Worm (Caenorhabditis elegans) whole organism, young adult: ENCODE measurements around the gene ZK180.5.

Experiments
- C06A6.2 ChIP-seq: fragments of 200-800 bp; sonication (Bioruptor generic); conservative IDR thresholded peaks from 2 replicates; pipeline ENCODE4 v1.3.6; 2022; ENCODE audit warnings: missing genetic modification characterization, missing compliant biosample characterization
- D2030.7 ChIP-seq: fragments of 200-800 bp; sonication (Bioruptor generic); IDR thresholded peaks from 2 replicates; pipeline ENCODE4 v1.3.6; 2022; ENCODE audit warnings: missing genetic modification reagents, missing genetic modification characterization, missing compliant biosample characterization
- F23B12.7 ChIP-seq: sonication (generic microtip); optimal IDR thresholded peaks from 2 replicates; lab custom pipeline; 2017; ENCODE audit warnings: missing genetic modification characterization, mild to moderate bottlenecking, missing compliant biosample characterization, antibody characterized with exemption, moderate library complexity; ENCODE audit not compliant: insufficient read depth
- F33H1.4 ChIP-seq: fragments of 200-800 bp; sonication (Bioruptor generic); IDR thresholded peaks from 2 replicates; pipeline ENCODE4 v1.3.6; 2022; ENCODE audit warnings: missing genetic modification reagents, missing genetic modification characterization, missing compliant biosample characterization
- F39B2.1 ChIP-seq: fragments of 200-800 bp; sonication (Bioruptor generic); IDR thresholded peaks from 2 replicates; pipeline ENCODE4 v1.3.6; 2022; ENCODE audit warnings: missing genetic modification reagents, missing genetic modification characterization, missing compliant biosample characterization
- F49E8.2 ChIP-seq: sonication (generic microtip); optimal IDR thresholded peaks from 3 replicates; lab custom pipeline; 2017; ENCODE audit warnings: missing genetic modification characterization, mild to moderate bottlenecking, missing compliant biosample characterization, antibody characterized with exemption, moderate library complexity; ENCODE audit not compliant: insufficient read depth
- F52B5.7 ChIP-seq: sonication (generic microtip); optimal IDR thresholded peaks from 2 replicates; lab custom pipeline; 2016; ENCODE audit warnings: mild to moderate bottlenecking, missing genetic modification characterization, missing compliant biosample characterization
- F55B11.4 ChIP-seq: sonication (generic microtip); optimal IDR thresholded peaks from 2 replicates; lab custom pipeline; 2016; ENCODE audit warnings: missing compliant biosample characterization, missing genetic modification characterization, borderline replicate concordance; ENCODE audit not compliant: insufficient read depth
- T26A5.8 ChIP-seq: sonication (generic microtip); optimal IDR thresholded peaks from 2 replicates; lab custom pipeline; 2016; ENCODE audit warnings: missing genetic modification characterization, missing compliant biosample characterization
- Y53F4B.3 ChIP-seq: fragments of 200-800 bp; sonication (Bioruptor generic); IDR thresholded peaks from 2 replicates; pipeline ENCODE4 v1.3.6; 2022; ENCODE audit warnings: missing genetic modification reagents, missing genetic modification characterization, missing compliant biosample characterization
- Y53G8AR.9 ChIP-seq: fragments of 200-800 bp; sonication (Bioruptor generic); conservative IDR thresholded peaks from 2 replicates; pipeline ENCODE4 v1.3.6; 2022; ENCODE audit warnings: missing genetic modification reagents, missing genetic modification characterization, missing compliant biosample characterization
- Y56A3A.18 ChIP-seq: fragments of 200-800 bp; sonication (Bioruptor generic); IDR thresholded peaks from 2 replicates; pipeline ENCODE4 v1.3.6; 2022; ENCODE audit warnings: missing genetic modification reagents, missing genetic modification characterization, missing compliant biosample characterization
- Y79H2A.3 ChIP-seq: fragments of 200-800 bp; sonication (Bioruptor generic); conservative IDR thresholded peaks from 2 replicates; pipeline ENCODE4 v1.3.6; 2022; ENCODE audit warnings: missing genetic modification reagents, missing genetic modification characterization, missing compliant biosample characterization
- ZK185.1 ChIP-seq: sonication (generic microtip); optimal IDR thresholded peaks from 2 replicates; lab custom pipeline; 2016; ENCODE audit warnings: mild to moderate bottlenecking, missing genetic modification characterization, missing compliant biosample characterization; ENCODE audit not compliant: poor library complexity, severe bottlenecking
- ama-1 ChIP-seq, 3 experiments: fragments of 150-350 bp in 1 of 3; sonication (generic microtip) in 2 of 3; optimal IDR thresholded peaks; 2 replicates each; lab custom pipeline; 2014 to 2018; ENCODE audit warnings: missing biosample characterization in 2 of 3, missing genetic modification characterization in 2 of 3, missing genetic modification reagents in 2 of 3
- aptf-3 ChIP-seq: fragments of 200-800 bp; sonication (Bioruptor generic); IDR thresholded peaks from 2 replicates; pipeline ENCODE4 v1.3.6; 2022; ENCODE audit warnings: missing genetic modification characterization, missing compliant biosample characterization
- attf-3 ChIP-seq: fragments of 200-800 bp; sonication (Bioruptor generic); conservative IDR thresholded peaks from 2 replicates; pipeline ENCODE4 v1.3.6; 2022; ENCODE audit warnings: missing genetic modification reagents, missing genetic modification characterization, missing compliant biosample characterization
- ccch-3 ChIP-seq: fragments of 200-800 bp; sonication (Bioruptor generic); optimal IDR thresholded peaks from 2 replicates; lab custom pipeline; 2018; ENCODE audit warnings: mild to moderate bottlenecking, missing genetic modification characterization, missing compliant biosample characterization
- cebp-2 ChIP-seq: fragments of 200-800 bp; sonication (Bioruptor generic); IDR thresholded peaks from 2 replicates; pipeline ENCODE4 v1.3.6; 2022; ENCODE audit warnings: missing genetic modification characterization, missing compliant biosample characterization
- ceh-100 ChIP-seq: fragments of 200-800 bp; sonication (Bioruptor generic); IDR thresholded peaks from 2 replicates; pipeline ENCODE4 v1.3.6; 2022; ENCODE audit warnings: missing genetic modification reagents, missing genetic modification characterization, missing compliant biosample characterization
- chd-7 ChIP-seq: sonication (generic microtip); optimal IDR thresholded peaks from 2 replicates; lab custom pipeline; 2016; ENCODE audit warnings: mild to moderate bottlenecking, missing genetic modification characterization, moderate library complexity, missing compliant biosample characterization
- dpl-1 ChIP-seq: fragments of 150-350 bp; optimal IDR thresholded peaks from 2 replicates; lab custom pipeline; 2014; ENCODE audit warnings: missing biosample characterization, missing genetic modification reagents, missing genetic modification characterization
- ets-4 ChIP-seq: fragments of 200-800 bp; sonication (Bioruptor generic); optimal IDR thresholded peaks from 2 replicates; lab custom pipeline; 2018; ENCODE audit warnings: mild to moderate bottlenecking, missing genetic modification characterization, missing compliant biosample characterization
- him-1 ChIP-seq: sonication (generic microtip); optimal IDR thresholded peaks from 2 replicates; lab custom pipeline; 2016; ENCODE audit warnings: missing genotype, missing genetic modification reagents, missing genetic modification characterization, missing compliant biosample characterization
- hmg-1.2 ChIP-seq: fragments of 200-800 bp; sonication (Bioruptor generic); IDR thresholded peaks from 2 replicates; pipeline ENCODE4 v1.3.6; 2022; ENCODE audit warnings: missing genetic modification reagents, missing genetic modification characterization, missing compliant biosample characterization
- hrde-1 ChIP-seq: sonication (generic microtip); optimal IDR thresholded peaks from 2 replicates; lab custom pipeline; 2016; ENCODE audit warnings: missing genetic modification characterization, mild to moderate bottlenecking, missing compliant biosample characterization, moderate library complexity, missing genotype, missing genetic modification reagents, borderline replicate concordance
- let-526 ChIP-seq: fragments of 200-800 bp; sonication (Bioruptor generic); IDR thresholded peaks from 2 replicates; pipeline ENCODE4 v1.3.6; 2022; ENCODE audit warnings: missing genetic modification reagents, missing genetic modification characterization, missing compliant biosample characterization
- lin-35 ChIP-seq, 3 experiments: fragments of 150-350 bp in 2 of 3; sonication (generic microtip) in 1 of 3; optimal IDR thresholded peaks; 2 replicates each; lab custom pipeline; 2014 to 2018; ENCODE audit warnings: missing biosample characterization in 3 of 3, missing genetic modification characterization in 3 of 3, missing genetic modification reagents in 3 of 3
- madf-6 ChIP-seq: fragments of 200-800 bp; sonication (Bioruptor generic); IDR thresholded peaks from 2 replicates; pipeline ENCODE4 v1.3.6; 2022; ENCODE audit warnings: missing genetic modification reagents, missing genetic modification characterization, missing compliant biosample characterization
- madf-8 ChIP-seq: fragments of 200-800 bp; sonication (Bioruptor generic); conservative IDR thresholded peaks from 2 replicates; pipeline ENCODE4 v1.3.6; 2022; ENCODE audit warnings: missing genetic modification reagents, missing genetic modification characterization, missing compliant biosample characterization
- mes-4 ChIP-seq: sonication (generic microtip); optimal IDR thresholded peaks from 2 replicates; lab custom pipeline; 2016; ENCODE audit warnings: missing genotype, missing genetic modification characterization, missing compliant biosample characterization
- nhr-179 ChIP-seq: sonication (generic microtip); optimal IDR thresholded peaks from 2 replicates; lab custom pipeline; 2016; ENCODE audit warnings: mild to moderate bottlenecking, missing genetic modification characterization, missing compliant biosample characterization
- nhr-90 ChIP-seq: sonication (generic microtip); optimal IDR thresholded peaks from 2 replicates; lab custom pipeline; 2016; ENCODE audit warnings: missing genotype, mild to moderate bottlenecking, missing genetic modification characterization, missing compliant biosample characterization
- rcor-1 ChIP-seq: fragments of 200-800 bp; sonication (Bioruptor generic); IDR thresholded peaks from 2 replicates; pipeline ENCODE4 v1.3.6; 2022; ENCODE audit warnings: missing genetic modification reagents, missing genetic modification characterization, missing compliant biosample characterization
- snpc-1.1 ChIP-seq: sonication (generic microtip); optimal IDR thresholded peaks from 2 replicates; lab custom pipeline; 2017; ENCODE audit warnings: missing genetic modification characterization, mild to moderate bottlenecking, missing compliant biosample characterization, antibody characterized with exemption, moderate library complexity, missing genotype, missing genetic modification reagents; ENCODE audit not compliant: insufficient read depth
- snpc-3.4 ChIP-seq: sonication (generic microtip); optimal IDR thresholded peaks from 2 replicates; lab custom pipeline; 2017; ENCODE audit warnings: missing genetic modification characterization, mild to moderate bottlenecking, missing compliant biosample characterization, antibody characterized with exemption, moderate library complexity, missing genotype, missing genetic modification reagents
- snpc-4 ChIP-seq, 5 experiments: fragments of 150-350 bp in 1 of 5; sonication (generic microtip) in 4 of 5; optimal IDR thresholded peaks; 2 replicates each; lab custom pipeline; 2014 to 2018; ENCODE audit warnings: missing genetic modification characterization in 5 of 5, missing biosample characterization in 3 of 5, antibody characterized with exemption in 2 of 5, mild to moderate bottlenecking in 2 of 5, missing compliant biosample characterization in 2 of 5, missing genotype in 2 of 5, moderate library complexity in 2 of 5, missing genetic modification reagents in 1 of 5
- sptf-2 ChIP-seq: fragments of 200-800 bp; sonication (Bioruptor generic); optimal IDR thresholded peaks from 2 replicates; lab custom pipeline; 2018; ENCODE audit warnings: mild to moderate bottlenecking, missing genetic modification characterization, missing compliant biosample characterization
- tbp1 ChIP-seq: fragments of 200-800 bp; sonication (Bioruptor generic); optimal IDR thresholded peaks from 2 replicates; lab custom pipeline; 2018; ENCODE audit warnings: mild to moderate bottlenecking, missing genetic modification characterization, missing compliant biosample characterization
- tbx-9 ChIP-seq: sonication (generic microtip); optimal IDR thresholded peaks from 2 replicates; lab custom pipeline; 2016; ENCODE audit warnings: borderline replicate concordance, missing genetic modification characterization, inconsistent platforms, missing compliant biosample characterization
- tlf-1 ChIP-seq: fragments of 200-800 bp; sonication (Bioruptor generic); optimal IDR thresholded peaks from 2 replicates; lab custom pipeline; 2018; ENCODE audit warnings: mild to moderate bottlenecking, missing genetic modification characterization, missing compliant biosample characterization
- unc-130 ChIP-seq: sonication (generic microtip); optimal IDR thresholded peaks from 2 replicates; lab custom pipeline; 2016; ENCODE audit warnings: missing genetic modification reagents, missing genetic modification characterization, missing compliant biosample characterization
- xnd-1 ChIP-seq: sonication (generic microtip); optimal IDR thresholded peaks from 2 replicates; lab custom pipeline; 2016; ENCODE audit warnings: missing genotype, missing genetic modification reagents, missing genetic modification characterization, missing compliant biosample characterization
- zfh-2 ChIP-seq: fragments of 200-800 bp; sonication (Bioruptor generic); conservative IDR thresholded peaks from 2 replicates; pipeline ENCODE4 v1.3.6; 2022; ENCODE audit warnings: missing genetic modification reagents, missing genetic modification characterization, missing compliant biosample characterization
- ztf-18 ChIP-seq: sonication (generic microtip); optimal IDR thresholded peaks from 2 replicates; lab custom pipeline; 2016; ENCODE audit warnings: missing genotype, mild to moderate bottlenecking, missing genetic modification characterization, missing compliant biosample characterization
- ztf-28 ChIP-seq: fragments of 200-800 bp; sonication (Bioruptor generic); IDR thresholded peaks from 2 replicates; pipeline ENCODE4 v1.3.6; 2022; ENCODE audit warnings: missing genetic modification reagents, missing genetic modification characterization, missing compliant biosample characterization

ZK180.5 gene

ce11 chrIV:4538672-4539071, 21.7 kb upstream of the ZK180.5 start (continued):
- TF ChIP-seq D2030.7 (GFP tag; lab: Robert Waterston, UW), result peak; percentile 50; the same call in 1 of the 2 replicates
- no peak for TF ChIP-seq dpl-1 (GFP tag; lab: Kevin White, UChicago)
- TF ChIP-seq ztf-28 (GFP tag; lab: Robert Waterston, UW), result 0 out of 2 replicates have a peak, but pooled peaks have one; percentile 41
- no peak for TF ChIP-seq hrde-1 (tag; lab: Kevin White, UChicago)
- TF ChIP-seq F49E8.2 (tag; lab: Kevin White, UChicago), result no peak
- TF ChIP-seq sptf-2 (GFP tag; lab: Kevin White, UChicago), result no peak
- TF ChIP-seq Y56A3A.18, result peak; percentile 33; the same call in 1 of the 2 replicates
- TF ChIP-seq F39B2.1, result no peak
- peak; percentile 64 for TF ChIP-seq snpc-3.4 (tag; lab: Kevin White, UChicago)
- TF ChIP-seq T26A5.8 (tag; lab: Kevin White, UChicago), result no peak
- no peak for TF ChIP-seq Y53G8AR.9 (GFP tag; lab: Robert Waterston, UW)
- no peak for TF ChIP-seq ama-1 (optimal IDR thresholded peaks at IDR 0.05; lab: Kevin White, UChicago)
- peak in 1 of 2 experiments; percentile 40 for TF ChIP-seq ama-1 (GFP tag; optimal IDR thresholded peaks at IDR 0.05; lab: Kevin White, UChicago)
- no peak for TF ChIP-seq F55B11.4 (tag; lab: Kevin White, UChicago)
- peak; percentile 7 for TF ChIP-seq F23B12.7 (tag; lab: Kevin White, UChicago)
- TF ChIP-seq let-526 (GFP tag; lab: Robert Waterston, UW), result no peak
- no peak for TF ChIP-seq unc-130
- no peak for TF ChIP-seq ccch-3 (GFP tag; lab: Kevin White, UChicago)
- no peak for TF ChIP-seq aptf-3
- no peak for TF ChIP-seq Y53F4B.3 (GFP tag; lab: Robert Waterston, UW)
- TF ChIP-seq madf-6 (GFP tag; lab: Robert Waterston, UW), result peak; percentile 48
- TF ChIP-seq tbx-9 (tag; lab: Kevin White, UChicago), result no peak
- no peak for TF ChIP-seq ets-4 (GFP tag; lab: Kevin White, UChicago)
- peak; percentile 22 for TF ChIP-seq F52B5.7
- no peak for TF ChIP-seq mes-4 (tag; lab: Kevin White, UChicago)
- TF ChIP-seq lin-35 (GFP tag; optimal IDR thresholded peaks at IDR 0.05; lab: Kevin White, UChicago), result no peak
- peak; percentile 54 for TF ChIP-seq him-1 (tag; lab: Kevin White, UChicago)
- peak; percentile 88 for TF ChIP-seq hmg-1.2 (GFP tag; lab: Robert Waterston, UW)
- no peak for TF ChIP-seq tlf-1 (GFP tag; lab: Kevin White, UChicago)
- no peak for TF ChIP-seq nhr-179 (tag; lab: Kevin White, UChicago)
- 0 out of 2 replicates have a peak, but pooled peaks have one; percentile 36 for TF ChIP-seq rcor-1 (GFP tag; lab: Robert Waterston, UW)
- TF ChIP-seq F33H1.4 (GFP tag; lab: Robert Waterston, UW), result peak; percentile 18; the same call in 1 of the 2 replicates
- TF ChIP-seq snpc-1.1, result peak; percentile 91
- no peak for TF ChIP-seq cebp-2
- no peak for TF ChIP-seq chd-7
- TF ChIP-seq ZK185.1 (tag; lab: Kevin White, UChicago), result no peak
- no peak for TF ChIP-seq nhr-90
- no peak for TF ChIP-seq ceh-100 (GFP tag; lab: Robert Waterston, UW)
- TF ChIP-seq attf-3, result no peak
- 0 out of 2 replicates have a peak, but pooled peaks have one; percentile 27 for TF ChIP-seq zfh-2 (GFP tag; lab: Robert Waterston, UW)
- peak; percentile 82 for TF ChIP-seq tbp1 (GFP tag; lab: Kevin White, UChicago)
- TF ChIP-seq ztf-18 (tag; lab: Kevin White, UChicago), result peak; percentile 58
- TF ChIP-seq madf-8 (GFP tag; lab: Robert Waterston, UW), result no peak
- TF ChIP-seq xnd-1 (tag; lab: Kevin White, UChicago), result no peak
- TF ChIP-seq C06A6.2 (GFP tag; lab: Robert Waterston, UW), result no peak
- peak; percentile 88 for TF ChIP-seq snpc-4 (GFP tag; optimal IDR thresholded peaks at IDR 0.05; lab: Kevin White, UChicago)
- peak; percentile 88 to 96 (median 92) for TF ChIP-seq snpc-4 (tag; optimal IDR thresholded peaks at IDR 0.05; lab: Kevin White, UChicago)
- no peak for TF ChIP-seq Y79H2A.3
